Worm (Caenorhabditis elegans) whole organism, late embryonic: ENCODE measurements around the gene oig-2.

Experiments
- dve-1 ChIP-seq: sonication (generic microtip); optimal IDR thresholded peaks from 2 replicates; lab custom pipeline; 2017; ENCODE audit warnings: antibody characterized with exemption, mild to moderate bottlenecking, missing genetic modification characterization, missing compliant biosample characterization
- elt-2 ChIP-seq: sonication (generic microtip); optimal IDR thresholded peaks from 2 replicates; lab custom pipeline; 2016; ENCODE audit warnings: missing genetic modification reagents, missing genetic modification characterization, missing compliant biosample characterization
- hlh-8 ChIP-seq: sonication (generic microtip); optimal IDR thresholded peaks from 2 replicates; lab custom pipeline; 2016; ENCODE audit warnings: missing genotype, missing genetic modification characterization, missing compliant biosample characterization

ce11 chrII:12965589-12965988 is 42.4 kb downstream of the oig-2 start:
- TF ChIP-seq elt-2 (tag; lab: Kevin White, UChicago), result no peak
- no peak for TF ChIP-seq dve-1 (tag; lab: Kevin White, UChicago)
- TF ChIP-seq hlh-8 (tag; lab: Kevin White, UChicago), result no peak
